Worm (Caenorhabditis elegans) whole organism, L4 larva: ENCODE measurements around the gene B0334.13.

Experiments
- fos-1 ChIP-seq: fragments of 150-350 bp; optimal IDR thresholded peaks from 2 replicates; lab custom pipeline; 2014; ENCODE audit warnings: missing biosample characterization, missing genetic modification characterization
- madf-9 ChIP-seq: fragments of 200-800 bp; sonication (Bioruptor generic); conservative IDR thresholded peaks from 2 replicates; pipeline ENCODE4 v1.3.6; 2022; ENCODE audit warnings: missing genetic modification reagents, missing genetic modification characterization, missing compliant biosample characterization
- nhr-11 ChIP-seq: fragments of 150-350 bp; optimal IDR thresholded peaks from 2 replicates; lab custom pipeline; 2014; ENCODE audit warnings: missing biosample characterization, missing genetic modification characterization
- nhr-6 ChIP-seq: fragments of 150-350 bp; optimal IDR thresholded peaks from 2 replicates; lab custom pipeline; 2014; ENCODE audit warnings: missing biosample characterization, missing genetic modification characterization
- snpc-1.2 ChIP-seq: fragments of 200-800 bp; sonication (Bioruptor generic); IDR thresholded peaks from 2 replicates; pipeline ENCODE4 v1.3.6; 2022; ENCODE audit warnings: missing genetic modification reagents, missing genetic modification characterization, missing compliant biosample characterization

ce11 chrII:11443128-11443527, 45.0 kb upstream of the B0334.13 start:
- TF ChIP-seq nhr-6 (no peak), snpc-1.2 (GFP tag; lab: Robert Waterston, UW) (0 out of 2 replicates have a peak, but pooled peaks have one; percentile 36), nhr-11 (tag; lab: Kevin White, UChicago) (no peak), fos-1 (tag; lab: Kevin White, UChicago) (no peak), madf-9 (GFP tag; lab: Robert Waterston, UW) (no peak)
